Worm (Caenorhabditis elegans) whole organism, L1 larva: ENCODE results near the gene eas-1.

Experiments used
- pqm-1 ChIP-seq: sonication (generic microtip); optimal IDR thresholded peaks from 3 replicates; lab custom pipeline; 2017; ENCODE audit warnings: missing biosample characterization, missing genetic modification characterization
- unc-62 ChIP-seq: fragments of 150-350 bp; optimal IDR thresholded peaks from 2 replicates; lab custom pipeline; 2014; ENCODE audit warnings: missing biosample characterization, missing genetic modification reagents, missing genetic modification characterization

ce11 chrII:4762574-4763285 is 22.5 kb downstream of the eas-1 start, which contains the start of gene F26G1.2:
- no peak for TF ChIP-seq unc-62 (GFP tag; lab: Kevin White, UChicago)
- no peak for TF ChIP-seq pqm-1
